Worm (Caenorhabditis elegans) whole organism, L4 larva: ENCODE data around the gene tkr-3.

Experiments used
- F49E8.2 ChIP-seq: sonication (generic microtip); optimal IDR thresholded peaks from 2 replicates; lab custom pipeline; 2016; ENCODE audit warnings: missing compliant biosample characterization, mild to moderate bottlenecking, missing genetic modification characterization, borderline replicate concordance
- T20F7.1 ChIP-seq: fragments of 200-800 bp; sonication (Bioruptor generic); optimal IDR thresholded peaks from 2 replicates; lab custom pipeline; 2018; ENCODE audit warnings: mild to moderate bottlenecking, missing genetic modification characterization, missing compliant biosample characterization
- T26A8.4 ChIP-seq: fragments of 200-800 bp; sonication (Bioruptor generic); IDR thresholded peaks from 2 replicates; pipeline ENCODE4 v1.3.6; 2022; ENCODE audit warnings: missing genetic modification characterization, missing compliant biosample characterization
- Y105C5A.15 ChIP-seq: fragments of 200-800 bp; sonication (Bioruptor generic); IDR thresholded peaks from 2 replicates; pipeline ENCODE4 v1.3.6; 2022; ENCODE audit warnings: missing genetic modification characterization, missing compliant biosample characterization
- Y75B8A.6 ChIP-seq: fragments of 200-800 bp; sonication (Bioruptor generic); IDR thresholded peaks from 2 replicates; pipeline ENCODE4 v1.3.6; 2022; ENCODE audit warnings: missing genetic modification reagents, missing genetic modification characterization, missing compliant biosample characterization
- ZK546.5 ChIP-seq, 2 experiments: sonication (generic microtip); optimal IDR thresholded peaks; 2 replicates each; lab custom pipeline; 2017; ENCODE audit warnings: missing biosample characterization in 2 of 2, missing genetic modification characterization in 2 of 2
- aha-1 ChIP-seq: fragments of 150-350 bp; peaks from one replicate; lab custom pipeline; 2014; ENCODE audit warnings: missing biosample characterization, missing genetic modification characterization
- ceh-20 ChIP-seq: fragments of 200-800 bp; sonication (Bioruptor generic); IDR thresholded peaks from 2 replicates; pipeline ENCODE4 v1.3.6; 2022; ENCODE audit warnings: missing genetic modification reagents, missing genetic modification characterization, missing compliant biosample characterization
- ctbp-1 ChIP-seq: fragments of 200-800 bp; sonication (Bioruptor generic); IDR thresholded peaks from 2 replicates; pipeline ENCODE4 v1.3.6; 2022; ENCODE audit warnings: missing genetic modification reagents, missing genetic modification characterization, missing compliant biosample characterization
- daf-19 ChIP-seq: fragments of 200-800 bp; sonication (Bioruptor generic); conservative IDR thresholded peaks from 2 replicates; pipeline ENCODE4 v1.3.6; 2022; ENCODE audit warnings: missing genetic modification characterization, missing compliant biosample characterization
- daf-8 ChIP-seq: fragments of 200-800 bp; sonication (Bioruptor generic); IDR thresholded peaks from 2 replicates; pipeline ENCODE4 v1.3.6; 2022; ENCODE audit warnings: missing genetic modification characterization, missing compliant biosample characterization
- dmd-9 ChIP-seq: fragments of 200-800 bp; sonication (Bioruptor generic); IDR thresholded peaks from 2 replicates; pipeline ENCODE4 v1.3.6; 2022; ENCODE audit warnings: missing genetic modification reagents, missing genetic modification characterization, missing compliant biosample characterization
- dve-1 ChIP-seq: sonication (generic microtip); optimal IDR thresholded peaks from 2 replicates; lab custom pipeline; 2017; ENCODE audit warnings: antibody characterized with exemption, mild to moderate bottlenecking, missing genetic modification characterization, missing compliant biosample characterization; ENCODE audit not compliant: insufficient read depth
- egl-43 ChIP-seq: fragments of 200-800 bp; sonication (Bioruptor generic); IDR thresholded peaks from 2 replicates; pipeline ENCODE4 v1.3.6; 2022; ENCODE audit warnings: missing genetic modification reagents, missing genetic modification characterization, missing compliant biosample characterization
- fkh-10 ChIP-seq: fragments of 150-350 bp; optimal IDR thresholded peaks from 2 replicates; lab custom pipeline; 2014; ENCODE audit warnings: missing biosample characterization, missing genetic modification reagents, missing genetic modification characterization
- hmg-1.1 ChIP-seq: fragments of 200-800 bp; sonication (Bioruptor generic); IDR thresholded peaks from 2 replicates; pipeline ENCODE4 v1.3.6; 2022; ENCODE audit warnings: missing genetic modification reagents, missing genetic modification characterization, missing compliant biosample characterization
- lim-7 ChIP-seq: fragments of 200-800 bp; sonication (Bioruptor generic); IDR thresholded peaks from 2 replicates; pipeline ENCODE4 v1.3.6; 2022; ENCODE audit warnings: missing genetic modification characterization, missing compliant biosample characterization
- lin-13 ChIP-seq: fragments of 150-350 bp; optimal IDR thresholded peaks from 2 replicates; lab custom pipeline; 2014; ENCODE audit warnings: missing biosample characterization, missing genetic modification reagents, missing genetic modification characterization
- lin-15B ChIP-seq: fragments of 150-350 bp; sonication (generic microtip); optimal IDR thresholded peaks from 3 replicates; lab custom pipeline; 2014; ENCODE audit warnings: missing biosample characterization, missing genetic modification characterization
- lin-39 ChIP-seq: fragments of 150-350 bp; optimal IDR thresholded peaks from 2 replicates; lab custom pipeline; 2014; ENCODE audit warnings: missing biosample characterization, missing genetic modification reagents, missing genetic modification characterization
- lir-3 ChIP-seq: sonication (generic microtip); optimal IDR thresholded peaks from 2 replicates; lab custom pipeline; 2016; ENCODE audit warnings: mild to moderate bottlenecking, missing genetic modification characterization, missing compliant biosample characterization
- madf-9 ChIP-seq: fragments of 200-800 bp; sonication (Bioruptor generic); conservative IDR thresholded peaks from 2 replicates; pipeline ENCODE4 v1.3.6; 2022; ENCODE audit warnings: missing genetic modification reagents, missing genetic modification characterization, missing compliant biosample characterization
- mdl-1 ChIP-seq, 2 experiments: fragments of 150-350 bp in 1 of 2; sonication (generic microtip) in 1 of 2; optimal IDR thresholded peaks; 2 replicates each; lab custom pipeline; 2014 to 2017; ENCODE audit warnings: missing biosample characterization in 2 of 2, missing genetic modification characterization in 2 of 2
- mes-2 ChIP-seq: sonication (generic microtip); optimal IDR thresholded peaks from 2 replicates; lab custom pipeline; 2016; ENCODE audit warnings: missing genotype, mild to moderate bottlenecking, missing genetic modification characterization, missing compliant biosample characterization; ENCODE audit not compliant: poor library complexity, severe bottlenecking
- mxl-2 ChIP-seq: fragments of 200-800 bp; sonication (Bioruptor generic); conservative IDR thresholded peaks from 2 replicates; pipeline ENCODE4 v1.3.6; 2022; ENCODE audit warnings: missing genetic modification reagents, missing genetic modification characterization, missing compliant biosample characterization
- nhr-102 ChIP-seq: sonication (generic microtip); optimal IDR thresholded peaks from 2 replicates; lab custom pipeline; 2016; ENCODE audit warnings: mild to moderate bottlenecking, missing genetic modification characterization, moderate library complexity, missing compliant biosample characterization
- nhr-11 ChIP-seq: fragments of 150-350 bp; optimal IDR thresholded peaks from 2 replicates; lab custom pipeline; 2014; ENCODE audit warnings: missing biosample characterization, missing genetic modification characterization
- nhr-111 ChIP-seq: fragments of 200-800 bp; sonication (Bioruptor generic); optimal IDR thresholded peaks from 2 replicates; lab custom pipeline; 2018; ENCODE audit warnings: mild to moderate bottlenecking, missing genetic modification characterization, missing compliant biosample characterization
- nhr-237 ChIP-seq: sonication (generic microtip); optimal IDR thresholded peaks from 2 replicates; lab custom pipeline; 2017; ENCODE audit warnings: missing biosample characterization, missing genetic modification characterization
- nhr-28 ChIP-seq: fragments of 150-350 bp; optimal IDR thresholded peaks from 2 replicates; lab custom pipeline; 2014; ENCODE audit warnings: missing biosample characterization, missing genetic modification characterization
- php-3 ChIP-seq: fragments of 200-800 bp; sonication (Bioruptor generic); IDR thresholded peaks from 2 replicates; pipeline ENCODE4 v1.3.6; 2022; ENCODE audit warnings: missing genetic modification reagents, missing genetic modification characterization, missing compliant biosample characterization
- rbr-2 ChIP-seq: sonication (generic microtip); optimal IDR thresholded peaks from 2 replicates; lab custom pipeline; 2016; ENCODE audit warnings: missing genotype, missing genetic modification characterization, missing compliant biosample characterization
- set-16 ChIP-seq: fragments of 200-800 bp; sonication (Bioruptor generic); IDR thresholded peaks from 2 replicates; pipeline ENCODE4 v1.3.6; 2022; ENCODE audit warnings: missing genetic modification reagents, missing genetic modification characterization, missing compliant biosample characterization
- skn-1 ChIP-seq: fragments of 150-350 bp; optimal IDR thresholded peaks from 2 replicates; lab custom pipeline; 2014; ENCODE audit warnings: missing biosample characterization, missing genetic modification characterization
- snpc-1.2 ChIP-seq: fragments of 200-800 bp; sonication (Bioruptor generic); IDR thresholded peaks from 2 replicates; pipeline ENCODE4 v1.3.6; 2022; ENCODE audit warnings: missing genetic modification reagents, missing genetic modification characterization, missing compliant biosample characterization
- spr-1 ChIP-seq: sonication (generic microtip); optimal IDR thresholded peaks from 2 replicates; lab custom pipeline; 2016; ENCODE audit warnings: mild to moderate bottlenecking, missing genetic modification characterization, missing compliant biosample characterization
- tra-1 ChIP-seq: fragments of 200-800 bp; sonication (Bioruptor generic); IDR thresholded peaks from 2 replicates; pipeline ENCODE4 v1.3.6; 2022; ENCODE audit warnings: missing genetic modification reagents, missing genetic modification characterization, missing compliant biosample characterization
- unc-130 ChIP-seq: sonication (generic microtip); optimal IDR thresholded peaks from 2 replicates; lab custom pipeline; 2016; ENCODE audit warnings: missing genetic modification reagents, missing genetic modification characterization, missing compliant biosample characterization
- unc-39 ChIP-seq: sonication (generic microtip); optimal IDR thresholded peaks from 2 replicates; lab custom pipeline; 2017; ENCODE audit warnings: missing biosample characterization, missing genetic modification characterization
- unc-62 ChIP-seq, 3 experiments: fragments of 150-350 bp in 1 of 3; sonication (generic microtip); optimal IDR thresholded peaks in 2 of 3; peaks in 1 of 3; 1 replicate in 1 of 3; 2 replicates in 2 of 3; lab custom pipeline; 2014 to 2017; ENCODE audit warnings: missing biosample characterization in 3 of 3, missing genetic modification characterization in 3 of 3, missing genetic modification reagents in 3 of 3, missing genotype in 1 of 3
- vab-7 ChIP-seq: fragments of 200-800 bp; sonication (Bioruptor generic); IDR thresholded peaks from 2 replicates; pipeline ENCODE4 v1.3.6; 2022; ENCODE audit warnings: missing genetic modification reagents, missing genetic modification characterization, missing compliant biosample characterization
- zip-11 ChIP-seq: fragments of 200-800 bp; sonication (Bioruptor generic); IDR thresholded peaks from 2 replicates; pipeline ENCODE4 v1.3.6; 2022; ENCODE audit warnings: missing genetic modification characterization, missing compliant biosample characterization
- ztf-11 ChIP-seq: fragments of 150-350 bp; optimal IDR thresholded peaks from 2 replicates; lab custom pipeline; 2014; ENCODE audit warnings: missing biosample characterization, missing genetic modification characterization
- ztf-7 ChIP-seq: fragments of 150-350 bp; optimal IDR thresholded peaks from 2 replicates; lab custom pipeline; 2014; ENCODE audit warnings: missing biosample characterization, missing genetic modification characterization

Gene tkr-3

DNA sequence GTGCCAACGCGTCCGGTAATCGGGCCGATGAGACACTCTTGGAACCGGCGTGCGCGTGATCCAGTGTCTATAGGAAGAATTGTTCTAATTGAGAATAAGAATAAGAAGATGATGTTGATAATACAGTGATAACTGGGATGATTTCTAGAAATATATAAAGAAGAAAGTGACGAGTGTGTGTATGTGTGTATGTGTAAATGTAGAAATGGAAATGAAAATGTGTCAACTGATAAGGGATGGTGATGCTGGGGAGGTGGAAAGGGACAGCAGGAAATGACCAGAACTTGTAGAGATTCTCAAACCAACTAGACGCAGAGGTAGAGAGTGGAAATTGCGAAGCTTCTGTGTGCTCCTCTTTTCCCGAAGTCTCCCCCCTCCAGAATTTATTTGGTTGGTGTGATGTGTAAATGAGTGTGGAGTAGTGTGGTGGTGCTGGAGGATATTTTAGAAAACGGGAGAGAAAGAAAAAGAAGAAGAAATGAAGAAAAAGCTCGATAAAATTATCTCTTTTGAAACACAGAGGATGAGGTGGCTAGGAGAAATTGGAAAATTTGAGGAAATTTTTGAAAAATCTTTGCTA lies 12.0 kb upstream of the tkr-3 start (continued):
- TF ChIP-seq nhr-28 (tag; lab: Kevin White, UChicago) (peak; percentile 69), daf-19 (GFP tag; lab: Robert Waterston, UW) (no peak)

DNA sequence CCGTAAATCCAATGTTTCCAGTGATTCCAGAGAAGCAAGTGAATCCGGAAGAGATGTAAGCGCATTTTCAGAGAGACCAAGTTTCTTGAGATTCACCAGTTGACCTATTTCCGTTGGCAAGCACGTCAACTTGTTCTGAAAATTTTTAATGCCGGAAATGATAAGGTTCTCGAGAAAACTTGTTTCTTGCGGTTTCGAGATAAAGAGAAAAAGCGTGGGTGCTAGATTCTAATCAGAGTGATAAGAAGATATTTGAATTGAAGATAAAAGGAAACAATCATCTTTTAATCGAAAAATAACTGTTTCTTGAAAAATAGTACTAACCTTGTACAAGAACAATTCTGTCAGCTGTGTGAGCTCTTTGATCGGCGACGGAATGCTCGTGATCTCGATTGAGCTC lies 9.9 kb upstream of the tkr-3 start:
- no peak for TF ChIP-seq F49E8.2
- no peak for TF ChIP-seq php-3 (GFP tag; lab: Robert Waterston, UW)
- no peak for TF ChIP-seq spr-1 (tag; lab: Kevin White, UChicago)
- no peak for TF ChIP-seq mxl-2 (GFP tag; lab: Robert Waterston, UW)
- TF ChIP-seq ctbp-1 (GFP tag; lab: Robert Waterston, UW), result no peak
- no peak for TF ChIP-seq dve-1 (tag; lab: Kevin White, UChicago)
- TF ChIP-seq ZK546.5 (tag; optimal IDR thresholded peaks at IDR 0.05; lab: Kevin White, UChicago), result no peak
- TF ChIP-seq ztf-7, result no peak
- no peak for TF ChIP-seq mes-2
- no peak for TF ChIP-seq lin-15B (tag; lab: Kevin White, UChicago)
- no peak for TF ChIP-seq fkh-10
- no peak for TF ChIP-seq nhr-11
- TF ChIP-seq nhr-237 (tag; lab: Kevin White, UChicago), result no peak
- TF ChIP-seq vab-7 (GFP tag; lab: Robert Waterston, UW), result no peak
- TF ChIP-seq lim-7, result no peak
- no peak for TF ChIP-seq madf-9 (GFP tag; lab: Robert Waterston, UW)
- no peak for TF ChIP-seq Y105C5A.15 (GFP tag; lab: Robert Waterston, UW)
- no peak for TF ChIP-seq snpc-1.2 (GFP tag; lab: Robert Waterston, UW)
- TF ChIP-seq daf-8 (GFP tag; lab: Robert Waterston, UW), result no peak

DNA sequence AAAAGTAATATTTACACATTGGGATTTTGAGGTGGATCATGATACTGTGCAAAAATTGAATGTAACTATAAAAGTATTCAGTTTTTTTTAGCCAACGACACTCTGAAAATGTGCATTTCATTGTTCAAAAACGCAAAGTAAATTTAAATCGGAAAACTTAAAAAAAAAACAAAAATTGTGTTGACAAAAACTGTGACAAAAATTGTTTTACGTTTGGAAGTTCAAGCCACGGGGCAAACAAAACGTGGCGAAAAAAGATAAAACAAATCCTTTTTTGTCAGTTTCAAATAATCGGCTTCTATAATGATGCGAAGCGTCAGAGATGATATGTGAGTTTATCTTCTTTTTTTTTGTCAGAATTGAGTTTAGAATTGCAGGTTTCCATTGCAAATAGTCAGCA lies 10.4 kb downstream of the tkr-3 start, which contains the start of gene AC7.3:
TSS of gene AC7.3 (plus strand) at position 301 of the 400 bp plus-strand sequence.
- TF ChIP-seq set-16 (GFP tag; lab: Robert Waterston, UW), result no peak
- TF ChIP-seq unc-130 (GFP tag; lab: Kevin White, UChicago), result no peak
- TF ChIP-seq zip-11 (GFP tag; lab: Robert Waterston, UW), result no peak
- no peak for TF ChIP-seq egl-43 (GFP tag; lab: Robert Waterston, UW)
- no peak for TF ChIP-seq Y75B8A.6 (GFP tag; lab: Robert Waterston, UW)
- TF ChIP-seq T20F7.1 (GFP tag; lab: Kevin White, UChicago), result no peak
- no peak for TF ChIP-seq spr-1 (tag; lab: Kevin White, UChicago)
- no peak for TF ChIP-seq daf-19 (GFP tag; lab: Robert Waterston, UW)
- no peak for TF ChIP-seq T26A8.4 (GFP tag; lab: Robert Waterston, UW)
- no peak for TF ChIP-seq tra-1 (GFP tag; lab: Robert Waterston, UW)
- TF ChIP-seq lin-39 (tag; lab: Kevin White, UChicago), result no peak
- TF ChIP-seq nhr-102, result no peak
- no peak for TF ChIP-seq lin-13 (GFP tag; lab: Kevin White, UChicago)
- TF ChIP-seq skn-1 (tag; lab: Kevin White, UChicago), result no peak
- TF ChIP-seq ztf-11 (tag; lab: Kevin White, UChicago), result no peak
- TF ChIP-seq rbr-2 (tag; lab: Kevin White, UChicago), result no peak
- TF ChIP-seq Y105C5A.15 (GFP tag; lab: Robert Waterston, UW), result no peak

DNA sequence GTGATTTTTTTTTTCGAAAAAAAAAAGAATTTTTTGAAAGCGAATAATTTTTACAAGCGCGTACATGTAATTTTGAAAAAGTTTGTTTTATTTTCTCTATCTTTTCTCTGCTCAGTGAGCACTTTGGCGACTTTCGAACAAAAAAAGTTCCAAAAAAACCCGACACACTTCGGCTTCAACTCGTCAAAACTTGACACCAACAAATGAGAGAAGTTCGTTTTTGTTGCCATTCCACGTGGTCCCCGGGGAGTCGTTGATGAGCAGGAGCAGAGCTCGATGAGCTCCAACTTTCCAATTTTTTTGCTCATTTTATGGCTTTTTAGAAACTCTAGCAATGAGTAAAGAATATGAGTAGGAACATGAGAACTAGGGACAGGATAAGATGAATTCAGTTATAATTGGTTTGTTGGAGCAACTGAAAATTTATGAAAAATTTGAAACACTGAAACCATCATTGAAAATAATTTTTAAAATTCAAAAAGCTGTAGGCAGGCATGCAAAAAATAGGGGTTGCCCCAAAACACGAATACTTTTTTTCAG lies 11.4 kb downstream of the tkr-3 start:
- TF ChIP-seq nhr-111, result no peak
- TF ChIP-seq lir-3 (tag; lab: Kevin White, UChicago), result no peak
- TF ChIP-seq daf-19 (GFP tag; lab: Robert Waterston, UW), result no peak
- peak in 1 of 2 experiments; percentile 9 for TF ChIP-seq unc-62 (GFP tag; optimal IDR thresholded peaks at IDR 0.05 in 1 of 2; lab: Kevin White, UChicago)
- TF ChIP-seq unc-62 (tag; optimal IDR thresholded peaks at IDR 0.05; lab: Kevin White, UChicago), result no peak
- 0 out of 2 replicates have a peak, but pooled peaks have one; percentile 57 for TF ChIP-seq ceh-20 (GFP tag; lab: Robert Waterston, UW)
- TF ChIP-seq hmg-1.1 (GFP tag; lab: Robert Waterston, UW), result no peak
- TF ChIP-seq spr-1 (tag; lab: Kevin White, UChicago), result no peak
- TF ChIP-seq mdl-1 (tag; optimal IDR thresholded peaks at IDR 0.05; lab: Kevin White, UChicago), result peak in 1 of 2 experiments; percentile 42
- TF ChIP-seq aha-1 (tag; lab: Kevin White, UChicago), result peak; percentile 98
- no peak for TF ChIP-seq unc-39 (tag; lab: Kevin White, UChicago)
- no peak for TF ChIP-seq dmd-9 (GFP tag; lab: Robert Waterston, UW)
- TF ChIP-seq, all 104 proteins: peak for 4
